Worm (Caenorhabditis elegans): Measurements from ENCODE around the gene Y54F10AM.15.

DNA sequence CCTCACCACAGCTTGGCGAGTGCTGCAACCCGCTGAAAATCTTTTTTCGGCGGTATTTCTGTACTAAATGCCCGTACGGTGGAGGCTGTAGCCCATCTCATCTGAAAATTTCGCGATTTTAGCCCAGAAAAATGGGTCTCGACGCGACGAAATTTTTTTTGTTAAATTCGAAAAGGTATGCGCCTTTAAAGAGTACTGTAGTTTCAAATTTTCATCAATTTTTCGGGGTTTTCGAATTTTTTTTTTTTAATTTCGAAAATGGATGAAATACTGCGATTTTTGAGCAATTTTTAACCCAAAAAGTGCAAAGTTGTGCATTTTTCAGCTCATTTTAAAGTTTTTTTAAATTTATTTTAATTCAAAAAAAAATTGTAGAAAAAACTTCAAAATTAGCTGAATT, 43.0 kb upstream of the Y54F10AM.15 start, which contains the start of gene Y54F10AR.2:
- no peak for TF ChIP-seq unc-39 (tag; optimal IDR thresholded peaks at IDR 0.05)
- TF ChIP-seq elt-3 (tag; optimal IDR thresholded peaks at IDR 0.05): no peak
- no peak for TF ChIP-seq nhr-23 (tag; optimal IDR thresholded peaks at IDR 0.05)
